Fruit fly (Drosophila melanogaster): ENCODE measurements around the gene CG44098.

dm6 chr3R:4749735-4750134 is 23.3 kb downstream of the CG44098 start, which contains the start of gene atms:
- TF ChIP-seq cnc (optimal IDR thresholded peaks at IDR 0.05): no peak
- no peak for TF ChIP-seq Clk (GFP tag; optimal IDR thresholded peaks at IDR 0.05)

All from whole organism, adult.